Fruit fly (Drosophila melanogaster) Kc167 (cell line): ENCODE measurements around the gene CG46399.

Experiments
- Sin3A ChIP-seq: fragments of >200 bp; optimal IDR thresholded peaks from 2 replicates; lab custom pipeline; 2018; ENCODE audit warnings: missing external identifiers
- insv ChIP-seq: fragments of >200 bp; optimal IDR thresholded peaks from 3 replicates; lab custom pipeline; 2018; ENCODE audit warnings: missing external identifiers
- ttk ChIP-seq: sonication (Bioruptor generic); optimal IDR thresholded peaks from 2 replicates; lab custom pipeline; 2017; ENCODE audit warnings: missing external identifiers

dm6 chrX:14909051-14909450, 50.0 kb downstream of the CG46399 start:
- TF ChIP-seq Sin3A, result no peak
- no peak for TF ChIP-seq insv (lab: Kevin White, UChicago)
- TF ChIP-seq ttk (lab: Kevin White, UChicago), result no peak
